Worm (Caenorhabditis elegans) whole organism, L4 larva: ENCODE data around the gene str-111.

Experiments used
- Y5F2A.4 ChIP-seq: fragments of 200-800 bp; sonication (Bioruptor generic); optimal IDR thresholded peaks from 2 replicates; lab custom pipeline; 2018; ENCODE audit warnings: mild to moderate bottlenecking, missing genetic modification characterization, missing compliant biosample characterization
- ama-1 ChIP-seq: fragments of 150-350 bp; optimal IDR thresholded peaks from 2 replicates; lab custom pipeline; 2014; ENCODE audit warnings: inconsistent platforms, mixed read lengths
- arid-1 ChIP-seq: fragments of 200-800 bp; sonication (Bioruptor generic); conservative IDR thresholded peaks from 2 replicates; pipeline ENCODE4 v1.3.6; 2022; ENCODE audit warnings: missing genetic modification reagents, missing genetic modification characterization, missing compliant biosample characterization
- ceh-82 ChIP-seq: sonication (generic microtip); optimal IDR thresholded peaks from 2 replicates; lab custom pipeline; 2017; ENCODE audit warnings: missing biosample characterization, missing genetic modification characterization
- ces-1 ChIP-seq: fragments of 150-350 bp; sonication (generic microtip); optimal IDR thresholded peaks from 4 replicates; lab custom pipeline; 2014; ENCODE audit warnings: missing biosample characterization, missing genetic modification reagents, missing genetic modification characterization
- lin-13 ChIP-seq: fragments of 150-350 bp; optimal IDR thresholded peaks from 2 replicates; lab custom pipeline; 2014; ENCODE audit warnings: missing biosample characterization, missing genetic modification reagents, missing genetic modification characterization
- lin-39 ChIP-seq: fragments of 150-350 bp; optimal IDR thresholded peaks from 2 replicates; lab custom pipeline; 2014; ENCODE audit warnings: missing biosample characterization, missing genetic modification reagents, missing genetic modification characterization
- nhr-76 ChIP-seq: fragments of 150-350 bp; optimal IDR thresholded peaks from 2 replicates; lab custom pipeline; 2014; ENCODE audit warnings: missing biosample characterization, missing genetic modification characterization
- pha-4 ChIP-seq, 2 experiments: fragments of 150-350 bp in 1 of 2; fragments of 200-800 bp in 1 of 2; sonication (Bioruptor generic) in 1 of 2; IDR thresholded peaks in 1 of 2; optimal IDR thresholded peaks in 1 of 2; 2 replicates each; pipeline versions ENCODE4 v1.3.6 to Lab custom; 2014 to 2022; ENCODE audit warnings: missing genetic modification characterization in 2 of 2, missing genetic modification reagents in 2 of 2, missing biosample characterization in 1 of 2, missing compliant biosample characterization in 1 of 2
- zag-1 ChIP-seq: fragments of 150-350 bp; optimal IDR thresholded peaks from 2 replicates; lab custom pipeline; 2014; ENCODE audit warnings: missing biosample characterization, missing genetic modification characterization
- zip-11 ChIP-seq: fragments of 200-800 bp; sonication (Bioruptor generic); IDR thresholded peaks from 2 replicates; pipeline ENCODE4 v1.3.6; 2022; ENCODE audit warnings: missing genetic modification characterization, missing compliant biosample characterization

DNA sequence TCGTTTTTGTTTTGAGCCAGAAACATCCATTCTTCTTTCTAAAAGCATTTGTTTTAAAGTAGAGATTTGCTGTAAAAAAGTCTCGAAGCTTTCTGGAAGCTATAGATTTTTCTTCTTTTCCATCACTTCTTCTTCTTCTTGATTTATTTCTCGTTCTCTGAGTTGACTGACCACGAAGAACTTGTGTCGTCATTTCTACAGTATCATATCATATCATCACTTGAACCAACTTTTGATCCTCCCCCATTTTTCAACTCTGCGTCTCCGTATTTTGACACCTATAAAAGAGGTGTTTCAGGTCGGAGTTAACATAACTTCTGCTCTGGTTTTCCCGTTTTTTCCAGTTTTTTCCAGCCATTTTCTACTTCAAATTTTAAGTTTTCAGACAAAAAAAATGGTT is 45.6 kb upstream of the str-111 start, which contains the start of gene F11A5.9:
- TF ChIP-seq ceh-82 (tag; lab: Kevin White, UChicago) (no peak), pha-4 (GFP tag; IDR thresholded peaks at IDR 0.05; lab: Robert Waterston, UW) (no peak), pha-4 (tag; optimal IDR thresholded peaks at IDR 0.05; lab: Kevin White, UChicago) (no peak), lin-39 (tag; lab: Kevin White, UChicago) (no peak), Y5F2A.4 (GFP tag; lab: Kevin White, UChicago) (no peak), nhr-76 (no peak), zag-1 (tag; lab: Kevin White, UChicago) (no peak), lin-13 (no peak), ces-1 (GFP tag; lab: Kevin White, UChicago) (no peak), zip-11 (GFP tag; lab: Robert Waterston, UW) (no peak), arid-1 (GFP tag; lab: Robert Waterston, UW) (no peak), ama-1 (lab: Kevin White, UChicago) (no peak)
